Worm (Caenorhabditis elegans) whole organism, young adult: ENCODE data around the gene ftt-2.

ENCODE experiments used
- B0336.3 ChIP-seq: fragments of 200-800 bp; sonication (Bioruptor generic); IDR thresholded peaks from 2 replicates; pipeline ENCODE4 v1.3.6; 2022; ENCODE audit warnings: missing genetic modification characterization, missing compliant biosample characterization
- D2030.7 ChIP-seq: fragments of 200-800 bp; sonication (Bioruptor generic); IDR thresholded peaks from 2 replicates; pipeline ENCODE4 v1.3.6; 2022; ENCODE audit warnings: missing genetic modification reagents, missing genetic modification characterization, missing compliant biosample characterization
- F22D6.2 ChIP-seq: sonication (generic microtip); optimal IDR thresholded peaks from 2 replicates; lab custom pipeline; 2016; ENCODE audit warnings: mild to moderate bottlenecking, missing genetic modification characterization, missing compliant biosample characterization
- F23B12.7 ChIP-seq: sonication (generic microtip); optimal IDR thresholded peaks from 2 replicates; lab custom pipeline; 2017; ENCODE audit warnings: missing genetic modification characterization, mild to moderate bottlenecking, missing compliant biosample characterization, antibody characterized with exemption, moderate library complexity; ENCODE audit not compliant: insufficient read depth
- F55B11.4 ChIP-seq: sonication (generic microtip); optimal IDR thresholded peaks from 2 replicates; lab custom pipeline; 2016; ENCODE audit warnings: missing compliant biosample characterization, missing genetic modification characterization, borderline replicate concordance; ENCODE audit not compliant: insufficient read depth
- F57A8.1 ChIP-seq: fragments of 200-800 bp; sonication (Bioruptor generic); optimal IDR thresholded peaks from 2 replicates; lab custom pipeline; 2018; ENCODE audit warnings: mild to moderate bottlenecking, missing genetic modification characterization, moderate library complexity, missing compliant biosample characterization
- K11D2.4 ChIP-seq: fragments of 200-800 bp; sonication (Bioruptor generic); IDR thresholded peaks from 2 replicates; pipeline ENCODE4 v1.3.6; 2022; ENCODE audit warnings: missing genetic modification reagents, missing genetic modification characterization, missing compliant biosample characterization
- K12H6.12 ChIP-seq: fragments of 200-800 bp; sonication (Bioruptor generic); optimal IDR thresholded peaks from 2 replicates; lab custom pipeline; 2018; ENCODE audit warnings: mild to moderate bottlenecking, missing genetic modification characterization, missing compliant biosample characterization
- T07F8.4 ChIP-seq: sonication (generic microtip); optimal IDR thresholded peaks from 2 replicates; lab custom pipeline; 2016; ENCODE audit warnings: mild to moderate bottlenecking, missing genetic modification characterization, moderate library complexity, missing compliant biosample characterization
- Y56A3A.18 ChIP-seq: fragments of 200-800 bp; sonication (Bioruptor generic); IDR thresholded peaks from 2 replicates; pipeline ENCODE4 v1.3.6; 2022; ENCODE audit warnings: missing genetic modification reagents, missing genetic modification characterization, missing compliant biosample characterization
- ZK185.1 ChIP-seq: sonication (generic microtip); optimal IDR thresholded peaks from 2 replicates; lab custom pipeline; 2016; ENCODE audit warnings: mild to moderate bottlenecking, missing genetic modification characterization, missing compliant biosample characterization; ENCODE audit not compliant: poor library complexity, severe bottlenecking
- ama-1 ChIP-seq, 3 experiments: fragments of 150-350 bp in 1 of 3; sonication (generic microtip) in 2 of 3; optimal IDR thresholded peaks; 2 replicates each; lab custom pipeline; 2014 to 2018; ENCODE audit warnings: missing biosample characterization in 2 of 3, missing genetic modification characterization in 2 of 3, missing genetic modification reagents in 2 of 3
- atf-7 ChIP-seq: sonication (generic microtip); optimal IDR thresholded peaks from 2 replicates; lab custom pipeline; 2017; ENCODE audit warnings: mild to moderate bottlenecking, missing genetic modification characterization, missing compliant biosample characterization
- attf-3 ChIP-seq: fragments of 200-800 bp; sonication (Bioruptor generic); conservative IDR thresholded peaks from 2 replicates; pipeline ENCODE4 v1.3.6; 2022; ENCODE audit warnings: missing genetic modification reagents, missing genetic modification characterization, missing compliant biosample characterization
- attf-5 ChIP-seq: fragments of 200-800 bp; sonication (Bioruptor generic); optimal IDR thresholded peaks from 2 replicates; lab custom pipeline; 2018; ENCODE audit warnings: mild to moderate bottlenecking, missing genetic modification characterization, missing compliant biosample characterization
- attf-6 ChIP-seq: fragments of 200-800 bp; sonication (Bioruptor generic); IDR thresholded peaks from 2 replicates; pipeline ENCODE4 v1.3.6; 2022; ENCODE audit warnings: missing genetic modification reagents, missing genetic modification characterization, missing compliant biosample characterization
- bed-2 ChIP-seq: fragments of 200-800 bp; sonication (Bioruptor generic); IDR thresholded peaks from 2 replicates; pipeline ENCODE4 v1.3.6; 2022; ENCODE audit warnings: missing genetic modification reagents, missing genetic modification characterization, missing compliant biosample characterization
- cebp-2 ChIP-seq: fragments of 200-800 bp; sonication (Bioruptor generic); IDR thresholded peaks from 2 replicates; pipeline ENCODE4 v1.3.6; 2022; ENCODE audit warnings: missing genetic modification characterization, missing compliant biosample characterization
- ceh-100 ChIP-seq: fragments of 200-800 bp; sonication (Bioruptor generic); IDR thresholded peaks from 2 replicates; pipeline ENCODE4 v1.3.6; 2022; ENCODE audit warnings: missing genetic modification reagents, missing genetic modification characterization, missing compliant biosample characterization
- ceh-79 ChIP-seq: sonication (generic microtip); optimal IDR thresholded peaks from 2 replicates; lab custom pipeline; 2017; ENCODE audit warnings: mild to moderate bottlenecking, missing genetic modification characterization, missing compliant biosample characterization
- efl-1 ChIP-seq: fragments of 150-350 bp; optimal IDR thresholded peaks from 2 replicates; lab custom pipeline; 2014; ENCODE audit warnings: missing biosample characterization, missing genetic modification reagents, missing genetic modification characterization
- ekl-4 ChIP-seq: fragments of 200-800 bp; sonication (Bioruptor generic); IDR thresholded peaks from 2 replicates; pipeline ENCODE4 v1.3.6; 2022; ENCODE audit warnings: missing genetic modification reagents, missing genetic modification characterization, missing compliant biosample characterization
- ets-4 ChIP-seq: fragments of 200-800 bp; sonication (Bioruptor generic); optimal IDR thresholded peaks from 2 replicates; lab custom pipeline; 2018; ENCODE audit warnings: mild to moderate bottlenecking, missing genetic modification characterization, missing compliant biosample characterization
- fkh-3 ChIP-seq: sonication (generic microtip); optimal IDR thresholded peaks from 2 replicates; lab custom pipeline; 2016; ENCODE audit warnings: mild to moderate bottlenecking, missing genetic modification characterization, missing compliant biosample characterization
- gei-17 ChIP-seq: fragments of 200-800 bp; sonication (Bioruptor generic); optimal IDR thresholded peaks from 2 replicates; lab custom pipeline; 2018; ENCODE audit warnings: mild to moderate bottlenecking, missing genetic modification characterization, missing compliant biosample characterization
- him-1 ChIP-seq: sonication (generic microtip); optimal IDR thresholded peaks from 2 replicates; lab custom pipeline; 2016; ENCODE audit warnings: missing genotype, missing genetic modification reagents, missing genetic modification characterization, missing compliant biosample characterization
- hlh-12 ChIP-seq: sonication (generic microtip); optimal IDR thresholded peaks from 2 replicates; lab custom pipeline; 2016; ENCODE audit warnings: missing genetic modification characterization, missing compliant biosample characterization
- hlh-26 ChIP-seq: fragments of 200-800 bp; sonication (Bioruptor generic); conservative IDR thresholded peaks from 2 replicates; pipeline ENCODE4 v1.3.6; 2022; ENCODE audit warnings: missing genetic modification reagents, missing genetic modification characterization, missing compliant biosample characterization
- hmg-1.2 ChIP-seq: fragments of 200-800 bp; sonication (Bioruptor generic); IDR thresholded peaks from 2 replicates; pipeline ENCODE4 v1.3.6; 2022; ENCODE audit warnings: missing genetic modification reagents, missing genetic modification characterization, missing compliant biosample characterization
- hmg-20 ChIP-seq: fragments of 200-800 bp; sonication (Bioruptor generic); IDR thresholded peaks from 2 replicates; pipeline ENCODE4 v1.3.6; 2022; ENCODE audit warnings: missing genetic modification reagents, missing genetic modification characterization, missing compliant biosample characterization
- lag-1 ChIP-seq: fragments of 200-800 bp; sonication (Bioruptor generic); IDR thresholded peaks from 2 replicates; pipeline ENCODE4 v1.3.6; 2022; ENCODE audit warnings: missing genetic modification reagents, missing genetic modification characterization, missing compliant biosample characterization
- lin-26 ChIP-seq: fragments of 200-800 bp; sonication (Bioruptor generic); IDR thresholded peaks from 2 replicates; pipeline ENCODE4 v1.3.6; 2022; ENCODE audit warnings: missing genetic modification reagents, missing genetic modification characterization, missing compliant biosample characterization
- madf-10 ChIP-seq: sonication (generic microtip); optimal IDR thresholded peaks from 2 replicates; lab custom pipeline; 2016; ENCODE audit warnings: mild to moderate bottlenecking, missing genetic modification characterization, missing compliant biosample characterization
- madf-3 ChIP-seq: fragments of 200-800 bp; sonication (Bioruptor generic); IDR thresholded peaks from 2 replicates; pipeline ENCODE4 v1.3.6; 2022; ENCODE audit warnings: missing genetic modification reagents, missing genetic modification characterization, missing compliant biosample characterization
- mcd-1 ChIP-seq: fragments of 200-800 bp; sonication (Bioruptor generic); IDR thresholded peaks from 2 replicates; pipeline ENCODE4 v1.3.6; 2022; ENCODE audit warnings: missing genetic modification reagents, missing genetic modification characterization, missing compliant biosample characterization
- nfya-1 ChIP-seq: sonication (generic microtip); optimal IDR thresholded peaks from 2 replicates; lab custom pipeline; 2017; ENCODE audit warnings: antibody characterized with exemption, missing compliant biosample characterization, missing genetic modification characterization, borderline replicate concordance; ENCODE audit not compliant: insufficient read depth
- nfyb-1 ChIP-seq: fragments of 200-800 bp; sonication (Bioruptor generic); IDR thresholded peaks from 2 replicates; pipeline ENCODE4 v1.3.6; 2022; ENCODE audit warnings: missing genetic modification reagents, missing genetic modification characterization, missing compliant biosample characterization
- nhr-179 ChIP-seq: sonication (generic microtip); optimal IDR thresholded peaks from 2 replicates; lab custom pipeline; 2016; ENCODE audit warnings: mild to moderate bottlenecking, missing genetic modification characterization, missing compliant biosample characterization
- pbrm-1 ChIP-seq: fragments of 200-800 bp; sonication (Bioruptor generic); IDR thresholded peaks from 2 replicates; pipeline ENCODE4 v1.3.6; 2022; ENCODE audit warnings: missing genetic modification reagents, missing genetic modification characterization, missing compliant biosample characterization
- sea-2 ChIP-seq: fragments of 200-800 bp; sonication (Bioruptor generic); IDR thresholded peaks from 2 replicates; pipeline ENCODE4 v1.3.6; 2022; ENCODE audit warnings: missing genetic modification characterization, missing compliant biosample characterization
- snpc-1.3 ChIP-seq: sonication (generic microtip); optimal IDR thresholded peaks from 2 replicates; lab custom pipeline; 2017; ENCODE audit warnings: missing genetic modification characterization, mild to moderate bottlenecking, missing compliant biosample characterization, antibody characterized with exemption, moderate library complexity, missing genotype, missing genetic modification reagents; ENCODE audit not compliant: insufficient read depth
- sptf-2 ChIP-seq: fragments of 200-800 bp; sonication (Bioruptor generic); optimal IDR thresholded peaks from 2 replicates; lab custom pipeline; 2018; ENCODE audit warnings: mild to moderate bottlenecking, missing genetic modification characterization, missing compliant biosample characterization
- tbx-9 ChIP-seq: sonication (generic microtip); optimal IDR thresholded peaks from 2 replicates; lab custom pipeline; 2016; ENCODE audit warnings: borderline replicate concordance, missing genetic modification characterization, inconsistent platforms, missing compliant biosample characterization
- zfh-2 ChIP-seq: fragments of 200-800 bp; sonication (Bioruptor generic); conservative IDR thresholded peaks from 2 replicates; pipeline ENCODE4 v1.3.6; 2022; ENCODE audit warnings: missing genetic modification reagents, missing genetic modification characterization, missing compliant biosample characterization
- zim-3 ChIP-seq: sonication (generic microtip); optimal IDR thresholded peaks from 2 replicates; lab custom pipeline; 2017; ENCODE audit warnings: mild to moderate bottlenecking, missing genetic modification characterization, moderate library complexity, missing compliant biosample characterization
- ztf-18 ChIP-seq: sonication (generic microtip); optimal IDR thresholded peaks from 2 replicates; lab custom pipeline; 2016; ENCODE audit warnings: missing genotype, mild to moderate bottlenecking, missing genetic modification characterization, missing compliant biosample characterization
- ztf-28 ChIP-seq: fragments of 200-800 bp; sonication (Bioruptor generic); IDR thresholded peaks from 2 replicates; pipeline ENCODE4 v1.3.6; 2022; ENCODE audit warnings: missing genetic modification reagents, missing genetic modification characterization, missing compliant biosample characterization

ftt-2 gene

DNA sequence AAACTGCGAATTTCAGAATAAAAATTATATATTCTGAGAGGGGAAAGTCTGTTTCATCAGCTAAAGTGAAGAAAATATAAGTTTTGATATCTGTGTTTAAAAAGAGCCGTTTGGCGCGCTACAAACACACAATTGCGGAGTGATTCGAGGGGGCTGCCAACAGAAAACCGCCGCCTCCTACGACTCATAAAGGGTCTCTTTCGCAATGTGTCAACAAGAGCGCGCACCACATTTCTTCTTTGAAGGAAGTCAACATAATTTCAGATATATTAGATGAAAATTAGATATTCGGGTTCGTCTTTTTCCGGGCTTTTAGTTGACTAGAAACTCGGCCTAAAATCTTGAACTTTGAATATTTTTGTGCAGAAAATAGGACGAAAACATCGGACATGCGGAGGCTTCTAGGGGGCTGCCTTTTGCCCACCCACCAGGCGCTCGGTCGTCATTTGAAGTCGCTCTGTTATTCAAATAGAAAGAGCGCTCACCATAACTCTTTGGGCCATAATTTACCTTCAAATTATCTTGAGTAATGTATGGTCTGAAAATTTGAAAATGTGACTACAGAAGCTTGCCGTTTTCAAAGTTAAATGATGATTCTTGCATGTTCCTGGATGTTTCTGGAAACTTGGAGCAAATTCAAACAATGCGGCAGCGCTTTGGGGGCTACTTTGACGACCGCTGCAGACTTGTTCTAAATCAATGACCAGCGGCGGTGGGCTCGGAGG, 709 bp upstream of the ftt-2 start (continued):
- TF ChIP-seq fkh-3 (tag; lab: Kevin White, UChicago) (no peak), attf-5 (GFP tag; lab: Kevin White, UChicago) (peak; percentile 96), pbrm-1 (GFP tag; lab: Robert Waterston, UW) (peak; percentile 95), attf-3 (GFP tag; lab: Robert Waterston, UW) (0 out of 2 replicates have a peak, but pooled peaks have one; percentile 26), ets-4 (GFP tag; lab: Kevin White, UChicago) (no peak), ceh-79 (peak; percentile 61), atf-7 (tag; lab: Kevin White, UChicago) (peak; percentile 98), F22D6.2 (peak; percentile 89), tbx-9 (tag; lab: Kevin White, UChicago) (no peak), B0336.3 (GFP tag; lab: Robert Waterston, UW) (peak; percentile 98), ceh-100 (GFP tag; lab: Robert Waterston, UW) (peak; percentile 14; the same call in 1 of the 2 replicates), sptf-2 (GFP tag; lab: Kevin White, UChicago) (no peak), D2030.7 (GFP tag; lab: Robert Waterston, UW) (no peak), hlh-26 (GFP tag; lab: Robert Waterston, UW) (no peak), nfya-1 (tag; lab: Kevin White, UChicago) (no peak), F55B11.4 (no peak), lin-26 (GFP tag; lab: Robert Waterston, UW) (peak; percentile 90), bed-2 (no peak), hlh-12 (tag; lab: Kevin White, UChicago) (no peak), ekl-4 (GFP tag; lab: Robert Waterston, UW) (peak; percentile 82), attf-6 (no peak), nhr-179 (tag; lab: Kevin White, UChicago) (no peak), K12H6.12 (tag; lab: Kevin White, UChicago) (peak; percentile 99), efl-1 (GFP tag; lab: Kevin White, UChicago) (peak; percentile 37), T07F8.4 (peak; percentile 23), mcd-1 (GFP tag; lab: Robert Waterston, UW) (peak; percentile 77), cebp-2 (no peak), ztf-18 (tag; lab: Kevin White, UChicago) (peak; percentile 70), madf-3 (GFP tag; lab: Robert Waterston, UW) (peak; percentile 54; the same call in 1 of the 2 replicates), madf-10 (tag; lab: Kevin White, UChicago) (peak; percentile 90), K11D2.4 (GFP tag; lab: Robert Waterston, UW) (peak; percentile 95), him-1 (no peak), ama-1 (optimal IDR thresholded peaks at IDR 0.05; lab: Kevin White, UChicago) (no peak), ama-1 (GFP tag; optimal IDR thresholded peaks at IDR 0.05; lab: Kevin White, UChicago) (no peak), zim-3 (no peak), snpc-1.3 (no peak), lag-1 (no peak), sea-2 (GFP tag; lab: Robert Waterston, UW) (peak; percentile 92), hmg-20 (GFP tag; lab: Robert Waterston, UW) (no peak), hmg-1.2 (GFP tag; lab: Robert Waterston, UW) (peak; percentile 79), ztf-28 (GFP tag; lab: Robert Waterston, UW) (no peak), F57A8.1 (GFP tag; lab: Kevin White, UChicago) (peak; percentile 68), nfyb-1 (GFP tag; lab: Robert Waterston, UW) (peak; percentile 96), F23B12.7 (tag; lab: Kevin White, UChicago) (no peak), ZK185.1 (tag; lab: Kevin White, UChicago) (peak; percentile 76), zfh-2 (GFP tag; lab: Robert Waterston, UW) (peak; percentile 81), Y56A3A.18 (GFP tag; lab: Robert Waterston, UW) (no peak), gei-17 (GFP tag; lab: Kevin White, UChicago) (peak; percentile 90)
